Fruit fly (Drosophila melanogaster): ENCODE results near the gene CG42502.

CG42502 gene

dm6 chr2L:18830587-18831528 is 19.8 kb upstream of the CG42502 start, which contains the start of the genes CG17597 and ScpX (continued):
- no peak for TF ChIP-seq mirr (GFP tag; optimal IDR thresholded peaks at IDR 0.05)
- TF ChIP-seq CG10267 (tag; optimal IDR thresholded peaks at IDR 0.05): peak; percentile 53
- peak; percentile 72 for TF ChIP-seq chn (GFP tag; optimal IDR thresholded peaks at IDR 0.05)
- no peak for TF ChIP-seq Trl (optimal IDR thresholded peaks at IDR 0.05)
- TF ChIP-seq Trl (GFP tag; optimal IDR thresholded peaks at IDR 0.05): peak; percentile 61
- TF ChIP-seq CG6654 (GFP tag; optimal IDR thresholded peaks at IDR 0.05): peak; percentile 99
- no peak for TF ChIP-seq Deaf1 (tag; optimal IDR thresholded peaks at IDR 0.05)
- peak; percentile 75 for TF ChIP-seq lab (GFP tag; optimal IDR thresholded peaks at IDR 0.05)
- TF ChIP-seq Eip74EF (GFP tag; optimal IDR thresholded peaks at IDR 0.05): no peak
- no peak for TF ChIP-seq luna (GFP tag; optimal IDR thresholded peaks at IDR 0.05)
- peak; percentile 51 for TF ChIP-seq Xrp1 (GFP tag; IDR thresholded peaks at IDR 0.05)
- TF ChIP-seq Ada2b (GFP tag; IDR thresholded peaks at IDR 0.05): peak; percentile 51
- TF ChIP-seq CG12744 (GFP tag; optimal IDR thresholded peaks at IDR 0.05): no peak
- TF ChIP-seq CG18011 (GFP tag; optimal IDR thresholded peaks at IDR 0.05): peak; percentile 36
- TF ChIP-seq ssp (GFP tag; IDR thresholded peaks at IDR 0.05): peak; percentile 41
- TF ChIP-seq eve (GFP tag; optimal IDR thresholded peaks at IDR 0.05): no peak
- TF ChIP-seq CG9932 (GFP tag; IDR thresholded peaks at IDR 0.05): peak; percentile 61
- 0 out of 2 replicates have a peak, but pooled peaks have one; percentile 17 for TF ChIP-seq CG4730 (GFP tag; IDR thresholded peaks at IDR 0.05)
- TF ChIP-seq jing (GFP tag; optimal IDR thresholded peaks at IDR 0.05): peak; percentile 31
- peak; percentile 83 for TF ChIP-seq Dll (GFP tag; IDR thresholded peaks at IDR 0.05; ENCODE audit: partially characterized antibody)
- no peak for TF ChIP-seq Taf1 (GFP tag; IDR thresholded peaks at IDR 0.05)
- TF ChIP-seq CG10959 (GFP tag; IDR thresholded peaks at IDR 0.05): no peak; the same call in 1 of the 2 replicates
- TF ChIP-seq CG7928 (GFP tag; optimal IDR thresholded peaks at IDR 0.05): peak; percentile 99
- TF ChIP-seq twi (tag; optimal IDR thresholded peaks at IDR 0.05): peak; percentile 54
- TF ChIP-seq ewg (GFP tag; optimal IDR thresholded peaks at IDR 0.05): peak; percentile 44
- TF ChIP-seq CG7556 (GFP tag; optimal IDR thresholded peaks at IDR 0.05): peak; percentile 31
- no peak for TF ChIP-seq bowl (GFP tag; IDR thresholded peaks at IDR 0.05)
- no peak for TF ChIP-seq D (optimal IDR thresholded peaks at IDR 0.05)
- TF ChIP-seq D (GFP tag; optimal IDR thresholded peaks at IDR 0.05): peak; percentile 7
- TF ChIP-seq unpg (GFP tag; optimal IDR thresholded peaks at IDR 0.05): peak; percentile 68
- TF ChIP-seq ftz-f1 (GFP tag; optimal IDR thresholded peaks at IDR 0.05): no peak
- TF ChIP-seq hbn (GFP tag; IDR thresholded peaks at IDR 0.05; ENCODE audit: partially characterized antibody): peak; percentile 76
- TF ChIP-seq exex (tag; optimal IDR thresholded peaks at IDR 0.05): peak; percentile 26
- TF ChIP-seq CG1024 (GFP tag; IDR thresholded peaks at IDR 0.05): peak; percentile 23
- TF ChIP-seq Spps (tag; optimal IDR thresholded peaks at IDR 0.05): no peak
- peak; percentile 60 for TF ChIP-seq CG10147 (GFP tag; optimal IDR thresholded peaks at IDR 0.05)
- peak; percentile 43 for TF ChIP-seq CG7786 (GFP tag; optimal IDR thresholded peaks at IDR 0.05)
- TF ChIP-seq lbe (GFP tag; optimal IDR thresholded peaks at IDR 0.05): no peak
- 0 out of 3 replicates have a peak, but pooled peaks have one; percentile 6 for TF ChIP-seq Optix (GFP tag; IDR thresholded peaks at IDR 0.05)
- TF ChIP-seq Dip2 (GFP tag; IDR thresholded peaks at IDR 0.05): no peak
- TF ChIP-seq CG14667 (GFP tag; IDR thresholded peaks at IDR 0.05): no peak
- TF ChIP-seq Sry-δ (GFP tag; optimal IDR thresholded peaks at IDR 0.05): peak; percentile 62
- peak; percentile 76 for TF ChIP-seq CG9817 (tag; optimal IDR thresholded peaks at IDR 0.05)
- peak; percentile 82 for TF ChIP-seq CG11560 (tag; IDR thresholded peaks at IDR 0.05)
- TF ChIP-seq Hand (GFP tag; optimal IDR thresholded peaks at IDR 0.05): no peak
- TF ChIP-seq CG16813 (GFP tag; IDR thresholded peaks at IDR 0.05; ENCODE audit: partially characterized antibody): peak; percentile 81
- TF ChIP-seq Dfd (GFP tag; optimal IDR thresholded peaks at IDR 0.05): no peak
- TF ChIP-seq sr (GFP tag; IDR thresholded peaks at IDR 0.05): no peak
- peak; percentile 11 for TF ChIP-seq Mes4 (GFP tag; optimal IDR thresholded peaks at IDR 0.05)
